Worm (Caenorhabditis elegans) whole organism, early embryonic: ENCODE measurements around the gene R04D3.2.

Experiments
- F13C5.2 ChIP-seq: sonication (generic microtip); optimal IDR thresholded peaks from 2 replicates; lab custom pipeline; 2017; ENCODE audit warnings: mild to moderate bottlenecking, missing genetic modification characterization, inconsistent platforms, missing compliant biosample characterization
- aly-1 ChIP-seq: sonication (generic microtip); optimal IDR thresholded peaks from 2 replicates; lab custom pipeline; 2016; ENCODE audit warnings: missing genetic modification characterization, missing compliant biosample characterization
- ama-1 ChIP-seq: fragments of 150-350 bp; optimal IDR thresholded peaks from 2 replicates; lab custom pipeline; 2014
- ceh-13 ChIP-seq: fragments of 200-800 bp; sonication (Bioruptor generic); optimal IDR thresholded peaks from 2 replicates; lab custom pipeline; 2018; ENCODE audit warnings: mild to moderate bottlenecking, missing genetic modification characterization, missing compliant biosample characterization
- flt-1 ChIP-seq: fragments of 200-800 bp; sonication (Bioruptor generic); IDR thresholded peaks from 2 replicates; pipeline ENCODE4 v1.3.6; 2022; ENCODE audit warnings: missing genetic modification characterization, missing compliant biosample characterization
- hmg-4 ChIP-seq: fragments of 200-800 bp; sonication (Bioruptor generic); optimal IDR thresholded peaks from 2 replicates; lab custom pipeline; 2018; ENCODE audit warnings: mild to moderate bottlenecking, missing genetic modification characterization, missing compliant biosample characterization
- hnd-1 ChIP-seq: sonication (generic microtip); optimal IDR thresholded peaks from 2 replicates; lab custom pipeline; 2016; ENCODE audit warnings: missing genetic modification characterization, missing compliant biosample characterization
- pes-1 ChIP-seq: fragments of 200-800 bp; sonication (Bioruptor generic); IDR thresholded peaks from 2 replicates; pipeline ENCODE4 v1.3.6; 2022; ENCODE audit warnings: missing genetic modification reagents, missing genetic modification characterization, missing compliant biosample characterization
- scrt-1 ChIP-seq: fragments of 200-800 bp; sonication (Bioruptor generic); IDR thresholded peaks from 2 replicates; pipeline ENCODE4 v1.3.6; 2022; ENCODE audit warnings: missing genetic modification characterization, missing compliant biosample characterization
- tbx-11 ChIP-seq: fragments of 200-800 bp; sonication (Bioruptor generic); IDR thresholded peaks from 2 replicates; pipeline ENCODE4 v1.3.6; 2022; ENCODE audit warnings: missing genetic modification characterization, missing compliant biosample characterization
- tbx-37 ChIP-seq: fragments of 200-800 bp; sonication (Bioruptor generic); conservative IDR thresholded peaks from 2 replicates; pipeline ENCODE4 v1.3.6; 2022; ENCODE audit warnings: missing genetic modification reagents, missing genetic modification characterization, missing compliant biosample characterization
- tra-4 ChIP-seq: sonication (generic microtip); optimal IDR thresholded peaks from 2 replicates; lab custom pipeline; 2017; ENCODE audit warnings: missing genetic modification characterization, missing compliant biosample characterization

- TF ChIP-seq tbx-37 (GFP tag; lab: Robert Waterston, UW) (no peak), ama-1 (lab: Kevin White, UChicago) (no peak), pes-1 (GFP tag; lab: Robert Waterston, UW) (no peak), ceh-13 (GFP tag; lab: Kevin White, UChicago) (no peak), flt-1 (GFP tag; lab: Robert Waterston, UW) (no peak), hnd-1 (no peak), tra-4 (tag; lab: Kevin White, UChicago) (no peak), tbx-11 (GFP tag; lab: Robert Waterston, UW) (no peak), F13C5.2 (tag; lab: Kevin White, UChicago) (no peak), scrt-1 (GFP tag; lab: Robert Waterston, UW) (no peak), hmg-4 (GFP tag; lab: Kevin White, UChicago) (no peak), aly-1 (tag; lab: Kevin White, UChicago) (no peak)
Observed at ce11 chrX:13274102-13274501, 12.3 kb downstream of the R04D3.2 start, which contains the start of gene cyp-14A3.
